In the genomic region with DNA sequence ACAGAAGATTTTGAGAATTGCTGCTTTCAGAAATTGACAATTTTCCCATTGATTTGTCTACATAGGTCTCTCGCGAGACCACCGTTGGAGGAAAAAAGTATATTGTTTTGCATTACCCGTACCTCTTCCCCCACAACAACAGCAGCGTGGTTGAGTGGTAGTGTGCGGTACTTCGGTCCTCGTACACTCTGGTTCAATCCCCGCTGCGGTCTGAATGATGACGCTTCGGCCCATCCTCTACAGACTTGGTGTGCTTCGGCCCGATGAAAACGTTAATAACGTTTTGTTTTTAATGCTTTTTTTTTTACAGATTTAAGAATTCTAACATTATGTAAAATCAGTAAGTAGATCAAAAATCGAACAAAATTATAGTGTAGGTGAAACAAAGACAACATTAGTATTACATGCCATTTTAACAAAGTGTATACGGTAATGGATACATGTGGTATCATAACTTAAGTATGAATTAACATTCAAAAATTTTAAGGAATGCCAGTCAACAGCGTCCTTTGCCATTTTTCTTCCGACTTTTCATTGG, we compare ENCODE assay signal across 5 worm cellular contexts.
TF ChIP-seq lines count a peak whose summit lies in the region.

Gene ZK816.3, plus strand, starts transcription at position 488 of the 538 bp plus-strand sequence.

TF ChIP-seq in whole organism, L1 larva, 84 proteins besides CTCF, POLR2A, EP300 and RAD21 (continues in another document):
- TF ChIP-seq snu-23 (GFP tag; optimal IDR thresholded peaks at IDR 0.05; lab: Kevin White, UChicago) (peak; percentile 58), nhr-20 (tag; optimal IDR thresholded peaks at IDR 0.05; lab: Kevin White, UChicago) (peak; percentile 41), lin-14 (GFP tag; optimal IDR thresholded peaks at IDR 0.05; lab: Kevin White, UChicago) (peak; percentile 36), nhr-47 (tag; optimal IDR thresholded peaks at IDR 0.05; lab: Kevin White, UChicago) (peak; percentile 41), unc-130 (tag; optimal IDR thresholded peaks at IDR 0.05; lab: Kevin White, UChicago) (peak; percentile 9), rnt-1 (tag; optimal IDR thresholded peaks at IDR 0.05; lab: Kevin White, UChicago) (peak; percentile 64), nhr-19 (GFP tag; conservative IDR thresholded peaks at IDR 0.05; lab: Robert Waterston, UW) (peak; percentile 30; the same call in 1 of the 2 replicates), nhr-90 (tag; optimal IDR thresholded peaks at IDR 0.05; lab: Kevin White, UChicago; ENCODE audit: poor library complexity) (peak; percentile 63), zag-1 (tag; optimal IDR thresholded peaks at IDR 0.05; lab: Kevin White, UChicago) (no peak), C16A3.4 (tag; optimal IDR thresholded peaks at IDR 0.05; lab: Kevin White, UChicago) (peak; percentile 23), zip-4 (GFP tag; optimal IDR thresholded peaks at IDR 0.05; lab: Kevin White, UChicago) (no peak), elt-3 (tag; optimal IDR thresholded peaks at IDR 0.05; lab: Kevin White, UChicago) (peak in 1 of 6 experiments; percentile 2), nhr-71 (tag; optimal IDR thresholded peaks at IDR 0.05; lab: Kevin White, UChicago) (peak; percentile 36), dpl-1 (GFP tag; optimal IDR thresholded peaks at IDR 0.05; lab: Kevin White, UChicago) (no peak), lin-35 (GFP tag; optimal IDR thresholded peaks at IDR 0.05; lab: Kevin White, UChicago) (peak in 1 of 2 experiments; percentile 41), lin-13 (GFP tag; optimal IDR thresholded peaks at IDR 0.05; lab: Kevin White, UChicago) (no peak)

TF ChIP-seq in whole organism, L3 larva, 47 proteins besides CTCF, POLR2A, EP300 and RAD21:
- TF ChIP-seq tbx-2 (tag; optimal IDR thresholded peaks at IDR 0.05; lab: Kevin White, UChicago) (no peak), nhr-11 (tag; optimal IDR thresholded peaks at IDR 0.05; lab: Kevin White, UChicago) (no peak), nfya-1 (tag; optimal IDR thresholded peaks at IDR 0.05; lab: Kevin White, UChicago; ENCODE audit: insufficient read depth) (no peak), ceh-28 (tag; optimal IDR thresholded peaks at IDR 0.05; lab: Kevin White, UChicago) (no peak), ama-1 (optimal IDR thresholded peaks at IDR 0.05; lab: Kevin White, UChicago) (no peak), pqm-1 (tag; optimal IDR thresholded peaks at IDR 0.05; lab: Kevin White, UChicago) (no peak), snpc-4 (tag; optimal IDR thresholded peaks at IDR 0.05; lab: Kevin White, UChicago) (no peak), nhr-67 (tag; optimal IDR thresholded peaks at IDR 0.05; lab: Kevin White, UChicago) (no peak), nhr-43 (tag; optimal IDR thresholded peaks at IDR 0.05; lab: Kevin White, UChicago; ENCODE audit: poor library complexity, severe bottlenecking) (peak; percentile 24), jun-1 (tag; optimal IDR thresholded peaks at IDR 0.05; lab: Kevin White, UChicago) (no peak), nhr-23 (tag; optimal IDR thresholded peaks at IDR 0.05; lab: Kevin White, UChicago) (peak; percentile 7), pha-4 (tag; optimal IDR thresholded peaks at IDR 0.05; lab: Kevin White, UChicago) (peak; percentile 0)

TF ChIP-seq in whole organism, early embryonic, 17 proteins besides CTCF, POLR2A, EP300 and RAD21:
- peak; percentile 41 for TF ChIP-seq ets-7 (tag; optimal IDR thresholded peaks at IDR 0.05; lab: Kevin White, UChicago)
- peak; percentile 91 for TF ChIP-seq scrt-1 (GFP tag; IDR thresholded peaks at IDR 0.05; lab: Robert Waterston, UW)
- peak; percentile 23 for TF ChIP-seq hmbx-1 (tag; optimal IDR thresholded peaks at IDR 0.05; lab: Kevin White, UChicago)
- peak; percentile 68 for TF ChIP-seq ceh-13 (GFP tag; optimal IDR thresholded peaks at IDR 0.05; lab: Kevin White, UChicago)
- TF ChIP-seq tra-4 (tag; optimal IDR thresholded peaks at IDR 0.05; lab: Kevin White, UChicago), result peak; percentile 29
- TF ChIP-seq pes-1 (GFP tag; IDR thresholded peaks at IDR 0.05; lab: Robert Waterston, UW), result peak; percentile 89
- TF ChIP-seq B0310.2 (tag; optimal IDR thresholded peaks at IDR 0.05; lab: Kevin White, UChicago), result peak; percentile 69
- TF ChIP-seq tbx-37 (GFP tag; conservative IDR thresholded peaks at IDR 0.05; lab: Robert Waterston, UW), result peak; percentile 72
- peak; percentile 90 for TF ChIP-seq sea-1 (GFP tag; conservative IDR thresholded peaks at IDR 0.05; lab: Robert Waterston, UW)
- peak; percentile 60 for TF ChIP-seq hnd-1 (tag; optimal IDR thresholded peaks at IDR 0.05; lab: Kevin White, UChicago)
- TF ChIP-seq flt-1 (GFP tag; IDR thresholded peaks at IDR 0.05; lab: Robert Waterston, UW), result peak; percentile 87
- TF ChIP-seq tbx-11 (GFP tag; IDR thresholded peaks at IDR 0.05; lab: Robert Waterston, UW), result peak; percentile 89
- TF ChIP-seq ama-1 (optimal IDR thresholded peaks at IDR 0.05; lab: Kevin White, UChicago), result no peak
- TF ChIP-seq aly-1 (tag; optimal IDR thresholded peaks at IDR 0.05; lab: Kevin White, UChicago), result peak; percentile 82
- peak; percentile 74 for TF ChIP-seq F13C5.2 (tag; optimal IDR thresholded peaks at IDR 0.05; lab: Kevin White, UChicago)
- TF ChIP-seq ceh-36 (tag; optimal IDR thresholded peaks at IDR 0.05; lab: Kevin White, UChicago), result peak; percentile 83
- TF ChIP-seq hmg-4 (GFP tag; optimal IDR thresholded peaks at IDR 0.05; lab: Kevin White, UChicago), result peak; percentile 83

TF ChIP-seq in whole organism, midembryonic, 9 proteins besides CTCF, POLR2A, EP300 and RAD21:
- TF ChIP-seq tab-1 (GFP tag; IDR thresholded peaks at IDR 0.05; lab: Robert Waterston, UW) (peak; percentile 91), flt-1 (GFP tag; IDR thresholded peaks at IDR 0.05; lab: Robert Waterston, UW) (peak; percentile 93), ztf-23 (GFP tag; IDR thresholded peaks at IDR 0.05; lab: Robert Waterston, UW) (peak; percentile 84), ztf-29 (GFP tag; IDR thresholded peaks at IDR 0.05; lab: Robert Waterston, UW) (peak; percentile 88), T22C8.4 (GFP tag; IDR thresholded peaks at IDR 0.05; lab: Robert Waterston, UW) (peak; percentile 83), ref-1 (GFP tag; conservative IDR thresholded peaks at IDR 0.05; lab: Robert Waterston, UW) (peak; percentile 78), klf-2 (GFP tag; conservative IDR thresholded peaks at IDR 0.05; lab: Robert Waterston, UW) (0 out of 2 replicates have a peak, but pooled peaks have one; percentile 43), cog-1 (tag; optimal IDR thresholded peaks at IDR 0.05; lab: Kevin White, UChicago) (peak; percentile 20), med-1 (GFP tag; optimal IDR thresholded peaks at IDR 0.05; lab: Kevin White, UChicago; ENCODE audit: insufficient read depth) (peak; percentile 9)

TF ChIP-seq in whole organism, young adult, 124 proteins besides CTCF, POLR2A, EP300 and RAD21 (continues in another document):
- TF ChIP-seq tlf-1 (GFP tag; optimal IDR thresholded peaks at IDR 0.05; lab: Kevin White, UChicago), result no peak
- no peak for TF ChIP-seq lin-40 (tag; optimal IDR thresholded peaks at IDR 0.05; lab: Kevin White, UChicago)
- no peak for TF ChIP-seq K12H6.12 (tag; optimal IDR thresholded peaks at IDR 0.05; lab: Kevin White, UChicago)
- no peak for TF ChIP-seq atf-7 (tag; optimal IDR thresholded peaks at IDR 0.05; lab: Kevin White, UChicago)
- no peak for TF ChIP-seq C17E4.6 (GFP tag; IDR thresholded peaks at IDR 0.05; lab: Robert Waterston, UW)
- TF ChIP-seq bed-1 (GFP tag; IDR thresholded peaks at IDR 0.05; lab: Robert Waterston, UW), result no peak
- no peak for TF ChIP-seq F57C9.4 (tag; optimal IDR thresholded peaks at IDR 0.05; lab: Kevin White, UChicago)
- no peak for TF ChIP-seq sdz-38 (tag; optimal IDR thresholded peaks at IDR 0.05; lab: Kevin White, UChicago)
- TF ChIP-seq B0336.3 (GFP tag; IDR thresholded peaks at IDR 0.05; lab: Robert Waterston, UW), result no peak
- TF ChIP-seq T07F8.4 (tag; optimal IDR thresholded peaks at IDR 0.05; lab: Kevin White, UChicago), result no peak
- TF ChIP-seq madf-6 (GFP tag; IDR thresholded peaks at IDR 0.05; lab: Robert Waterston, UW), result peak; percentile 43; the same call in 1 of the 2 replicates
- no peak for TF ChIP-seq nfya-2 (GFP tag; IDR thresholded peaks at IDR 0.05; lab: Robert Waterston, UW)
- TF ChIP-seq ceh-58 (GFP tag; IDR thresholded peaks at IDR 0.05; lab: Robert Waterston, UW), result no peak
- TF ChIP-seq cebp-2 (GFP tag; IDR thresholded peaks at IDR 0.05; lab: Robert Waterston, UW), result 0 out of 2 replicates have a peak, but pooled peaks have one; percentile 48
- TF ChIP-seq mes-4 (tag; optimal IDR thresholded peaks at IDR 0.05; lab: Kevin White, UChicago), result peak; percentile 4
- 0 out of 2 replicates have a peak, but pooled peaks have one; percentile 17 for TF ChIP-seq nhr-120 (GFP tag; IDR thresholded peaks at IDR 0.05; lab: Robert Waterston, UW)
- TF ChIP-seq K11D2.4 (GFP tag; IDR thresholded peaks at IDR 0.05; lab: Robert Waterston, UW), result no peak
- no peak for TF ChIP-seq ceh-79 (tag; optimal IDR thresholded peaks at IDR 0.05; lab: Kevin White, UChicago)
- TF ChIP-seq egl-18 (GFP tag; IDR thresholded peaks at IDR 0.05; lab: Robert Waterston, UW), result no peak
- TF ChIP-seq ztf-22 (GFP tag; optimal IDR thresholded peaks at IDR 0.05; lab: Kevin White, UChicago), result no peak
- no peak for TF ChIP-seq nhr-27 (tag; optimal IDR thresholded peaks at IDR 0.05; lab: Kevin White, UChicago)
- TF ChIP-seq Y53G8AR.9 (GFP tag; conservative IDR thresholded peaks at IDR 0.05; lab: Robert Waterston, UW), result 0 out of 2 replicates have a peak, but pooled peaks have one; percentile 27
- no peak; the same call in 1 of the 2 replicates for TF ChIP-seq attf-3 (GFP tag; conservative IDR thresholded peaks at IDR 0.05; lab: Robert Waterston, UW)
- peak; percentile 5 for TF ChIP-seq F52B5.7 (tag; optimal IDR thresholded peaks at IDR 0.05; lab: Kevin White, UChicago)
- no peak for TF ChIP-seq Y79H2A.3 (GFP tag; conservative IDR thresholded peaks at IDR 0.05; lab: Robert Waterston, UW)
- no peak for TF ChIP-seq hlh-26 (GFP tag; conservative IDR thresholded peaks at IDR 0.05; lab: Robert Waterston, UW)
- TF ChIP-seq xnd-1 (tag; optimal IDR thresholded peaks at IDR 0.05; lab: Kevin White, UChicago), result no peak
- no peak for TF ChIP-seq sptf-2 (GFP tag; optimal IDR thresholded peaks at IDR 0.05; lab: Kevin White, UChicago)
- peak; percentile 3 for TF ChIP-seq snpc-3.4 (tag; optimal IDR thresholded peaks at IDR 0.05; lab: Kevin White, UChicago)
- peak; percentile 55; the same call in 1 of the 2 replicates for TF ChIP-seq pbrm-1 (GFP tag; IDR thresholded peaks at IDR 0.05; lab: Robert Waterston, UW)
- TF ChIP-seq D2030.7 (GFP tag; IDR thresholded peaks at IDR 0.05; lab: Robert Waterston, UW), result peak; percentile 71
- no peak for TF ChIP-seq madf-3 (GFP tag; IDR thresholded peaks at IDR 0.05; lab: Robert Waterston, UW)
- peak; percentile 55 for TF ChIP-seq die-1 (tag; optimal IDR thresholded peaks at IDR 0.05; lab: Kevin White, UChicago)
- no peak for TF ChIP-seq F55B11.4 (tag; optimal IDR thresholded peaks at IDR 0.05; lab: Kevin White, UChicago; ENCODE audit: borderline replicate concordance, insufficient read depth)
- no peak for TF ChIP-seq mel-28 (tag; optimal IDR thresholded peaks at IDR 0.05; lab: Kevin White, UChicago; ENCODE audit: borderline replicate concordance)
- peak; percentile 21 to 63 for TF ChIP-seq rec-8 (tag; optimal IDR thresholded peaks at IDR 0.05; lab: Kevin White, UChicago)

Comparison
In these comparisons a context has a peak if more than half of its experiments do, and no peak if none do; other contexts are left out.
1. Of the 8 proteins assayed by ChIP-seq in both whole organism, young adult and whole organism, L1 larva: peak only in whole organism, young adult: snpc-4; only in whole organism, L1 larva: unc-130; in both: nhr-90; in neither: 3; mixed calls (peak in some experiments, not most) for 2.